Fruit fly (Drosophila melanogaster) whole organism, pupa: ENCODE results near the gene Caf1-55.

Experiments used
- CG10348 ChIP-seq: fragments of 200-800 bp; sonication (Bioruptor generic); IDR thresholded peaks from 2 replicates; pipeline ENCODE4 v1.3.6; 2022; ENCODE audit warnings: missing biosample characterization, missing genetic modification characterization
- CG12605 ChIP-seq: fragments of 200-800 bp; sonication (Bioruptor generic); IDR thresholded peaks from 2 replicates; pipeline ENCODE4 v1.3.6; 2022; ENCODE audit warnings: missing biosample characterization, missing genetic modification characterization
- CG34367 ChIP-seq: fragments of 200-800 bp; sonication (Bioruptor generic); optimal IDR thresholded peaks from 2 replicates; lab custom pipeline; 2018; ENCODE audit warnings: missing biosample characterization, mild to moderate bottlenecking, missing genetic modification characterization
- CG8159 ChIP-seq: fragments of 200-800 bp; sonication (Bioruptor generic); optimal IDR thresholded peaks from 3 replicates; lab custom pipeline; 2018; ENCODE audit warnings: missing biosample characterization, mild to moderate bottlenecking, missing genetic modification characterization, moderate library complexity
- CG8301 ChIP-seq: fragments of 200-800 bp; sonication (Bioruptor generic); optimal IDR thresholded peaks from 2 replicates; lab custom pipeline; 2018; ENCODE audit warnings: missing biosample characterization, mild to moderate bottlenecking, missing genetic modification characterization
- Pif1A ChIP-seq: fragments of 200-800 bp; sonication (Bioruptor generic); optimal IDR thresholded peaks from 3 replicates; lab custom pipeline; 2016; ENCODE audit warnings: missing biosample characterization, missing genetic modification characterization
- Pif1B ChIP-seq: fragments of 200-800 bp; sonication (Bioruptor generic); optimal IDR thresholded peaks from 3 replicates; lab custom pipeline; 2016; ENCODE audit warnings: missing biosample characterization, missing genetic modification characterization
- fd96Ca ChIP-seq: fragments of 200-800 bp; sonication (Bioruptor generic); IDR thresholded peaks from 3 replicates; pipeline ENCODE4 v1.3.6; 2022; ENCODE audit warnings: missing biosample characterization, missing genetic modification characterization
- gl ChIP-seq: fragments of 200-800 bp; sonication (Bioruptor generic); optimal IDR thresholded peaks from 2 replicates; lab custom pipeline; 2018; ENCODE audit warnings: missing biosample characterization, mild to moderate bottlenecking, missing genetic modification characterization
- rn ChIP-seq: fragments of 200-800 bp; sonication (Bioruptor generic); IDR thresholded peaks from 2 replicates; pipeline ENCODE4 v1.3.6; 2022; ENCODE audit warnings: missing biosample characterization, missing genetic modification characterization

- no peak for TF ChIP-seq Pif1B (GFP tag; lab: Kevin White, UChicago)
- no peak for TF ChIP-seq CG8159 (tag; lab: Kevin White, UChicago)
- TF ChIP-seq rn (GFP tag; lab: Robert Waterston, UW): no peak
- TF ChIP-seq CG8301 (tag; lab: Kevin White, UChicago): no peak
- no peak for TF ChIP-seq Pif1A (GFP tag; lab: Kevin White, UChicago)
- TF ChIP-seq CG10348 (GFP tag; lab: Robert Waterston, UW): no peak
- no peak for TF ChIP-seq gl (tag; lab: Kevin White, UChicago)
- no peak for TF ChIP-seq fd96Ca (GFP tag; lab: Robert Waterston, UW)
- no peak for TF ChIP-seq CG12605 (GFP tag; lab: Robert Waterston, UW)
- no peak for TF ChIP-seq CG34367 (tag; lab: Kevin White, UChicago)
Observed at dm6 chr3R:15265406-15266040, 40.1 kb downstream of the Caf1-55 start, which contains the start of gene ATPsynO.
